Worm (Caenorhabditis elegans) whole organism, L3 larva: ENCODE data around the gene dgn-2.

ENCODE experiments used
- R02D3.7 ChIP-seq: fragments of 150-350 bp; optimal IDR thresholded peaks from 2 replicates; lab custom pipeline; 2014; ENCODE audit warnings: missing biosample characterization, missing genetic modification characterization
- ZK546.5 ChIP-seq: sonication (generic microtip); optimal IDR thresholded peaks from 2 replicates; lab custom pipeline; 2017; ENCODE audit warnings: missing biosample characterization, missing genetic modification characterization
- aly-2 ChIP-seq: fragments of 150-350 bp; optimal IDR thresholded peaks from 2 replicates; lab custom pipeline; 2014; ENCODE audit warnings: missing biosample characterization, missing genetic modification characterization
- ama-1 ChIP-seq: fragments of 150-350 bp; optimal IDR thresholded peaks from 2 replicates; lab custom pipeline; 2018
- ceh-16 ChIP-seq: sonication (generic microtip); optimal IDR thresholded peaks from 2 replicates; lab custom pipeline; 2017; ENCODE audit warnings: missing biosample characterization, missing genetic modification characterization
- ceh-28 ChIP-seq: fragments of 150-350 bp; optimal IDR thresholded peaks from 2 replicates; lab custom pipeline; 2014; ENCODE audit warnings: missing biosample characterization, missing genetic modification reagents, missing genetic modification characterization
- ceh-82 ChIP-seq: fragments of 150-350 bp; optimal IDR thresholded peaks from 2 replicates; lab custom pipeline; 2014; ENCODE audit warnings: missing biosample characterization, missing genetic modification characterization
- ceh-9 ChIP-seq: sonication (generic microtip); optimal IDR thresholded peaks from 2 replicates; lab custom pipeline; 2018; ENCODE audit warnings: missing biosample characterization, missing genetic modification characterization
- daf-12 ChIP-seq: fragments of 150-350 bp; optimal IDR thresholded peaks from 2 replicates; lab custom pipeline; 2014; ENCODE audit warnings: missing biosample characterization, missing genetic modification reagents, missing genetic modification characterization
- egl-27 ChIP-seq: sonication (generic microtip); optimal IDR thresholded peaks from 4 replicates; lab custom pipeline; 2017; ENCODE audit warnings: missing biosample characterization, missing genetic modification reagents, missing genetic modification characterization
- egl-5 ChIP-seq: fragments of 150-350 bp; optimal IDR thresholded peaks from 2 replicates; lab custom pipeline; 2017; ENCODE audit warnings: missing biosample characterization, missing genetic modification reagents, missing genetic modification characterization, inconsistent platforms
- elt-1 ChIP-seq: fragments of 150-350 bp; optimal IDR thresholded peaks from 2 replicates; lab custom pipeline; 2014; ENCODE audit warnings: missing biosample characterization, missing genetic modification characterization
- elt-2 ChIP-seq: sonication (generic microtip); optimal IDR thresholded peaks from 2 replicates; lab custom pipeline; 2016; ENCODE audit warnings: missing genetic modification reagents, mild to moderate bottlenecking, missing genetic modification characterization, missing compliant biosample characterization
- elt-3 ChIP-seq, 3 experiments: fragments of 150-350 bp in 1 of 3; sonication (generic microtip) in 2 of 3; optimal IDR thresholded peaks; 2 replicates in 2 of 3; 4 replicates in 1 of 3; lab custom pipeline; 2014 to 2017; ENCODE audit warnings: missing biosample characterization in 3 of 3, missing genetic modification characterization in 3 of 3
- eor-1 ChIP-seq, 2 experiments: fragments of 150-350 bp; optimal IDR thresholded peaks; 2 replicates each; lab custom pipeline; 2014 to 2018; ENCODE audit warnings: missing biosample characterization in 2 of 2, missing genetic modification characterization in 2 of 2
- fkh-10 ChIP-seq: sonication (generic microtip); optimal IDR thresholded peaks from 2 replicates; lab custom pipeline; 2017; ENCODE audit warnings: missing biosample characterization, missing genetic modification reagents, missing genetic modification characterization
- fkh-2 ChIP-seq: fragments of 150-350 bp; optimal IDR thresholded peaks from 2 replicates; lab custom pipeline; 2014; ENCODE audit warnings: missing biosample characterization, missing genetic modification reagents, missing genetic modification characterization
- fos-1 ChIP-seq: fragments of 150-350 bp; optimal IDR thresholded peaks from 2 replicates; lab custom pipeline; 2014; ENCODE audit warnings: missing biosample characterization, missing genetic modification characterization
- hmg-11 ChIP-seq: sonication (generic microtip); optimal IDR thresholded peaks from 2 replicates; lab custom pipeline; 2016; ENCODE audit warnings: missing genetic modification characterization, missing compliant biosample characterization
- jun-1 ChIP-seq: fragments of 150-350 bp; optimal IDR thresholded peaks from 2 replicates; lab custom pipeline; 2014; ENCODE audit warnings: missing biosample characterization, missing genetic modification reagents, missing genetic modification characterization
- lin-15B ChIP-seq: fragments of 150-350 bp; optimal IDR thresholded peaks from 2 replicates; lab custom pipeline; 2014; ENCODE audit warnings: missing biosample characterization, missing genetic modification characterization
- lin-39 ChIP-seq: fragments of 150-350 bp; optimal IDR thresholded peaks from 2 replicates; lab custom pipeline; 2018; ENCODE audit warnings: missing biosample characterization, missing genetic modification reagents, missing genetic modification characterization
- lsy-12 ChIP-seq: sonication (generic microtip); optimal IDR thresholded peaks from 2 replicates; lab custom pipeline; 2016; ENCODE audit warnings: mild to moderate bottlenecking, missing genetic modification characterization, missing compliant biosample characterization
- mdl-1 ChIP-seq: fragments of 150-350 bp; optimal IDR thresholded peaks from 2 replicates; lab custom pipeline; 2014; ENCODE audit warnings: missing biosample characterization, missing genetic modification characterization
- mml-1 ChIP-seq: fragments of 150-350 bp; sonication (generic microtip); optimal IDR thresholded peaks from 3 replicates; lab custom pipeline; 2014; ENCODE audit warnings: missing biosample characterization, missing genetic modification characterization
- nfya-1 ChIP-seq: sonication (generic microtip); optimal IDR thresholded peaks from 2 replicates; lab custom pipeline; 2017; ENCODE audit warnings: missing genetic modification characterization, mild to moderate bottlenecking, missing compliant biosample characterization, antibody characterized with exemption, moderate library complexity; ENCODE audit not compliant: insufficient read depth
- nhr-11 ChIP-seq: fragments of 150-350 bp; optimal IDR thresholded peaks from 2 replicates; lab custom pipeline; 2014; ENCODE audit warnings: missing biosample characterization, missing genetic modification characterization
- nhr-12 ChIP-seq: fragments of 150-350 bp; optimal IDR thresholded peaks from 2 replicates; lab custom pipeline; 2014; ENCODE audit warnings: missing biosample characterization, missing genetic modification characterization
- nhr-23 ChIP-seq: fragments of 150-350 bp; optimal IDR thresholded peaks from 2 replicates; lab custom pipeline; 2014; ENCODE audit warnings: missing biosample characterization, missing genetic modification reagents, missing genetic modification characterization
- nhr-237 ChIP-seq: fragments of 150-350 bp; optimal IDR thresholded peaks from 2 replicates; lab custom pipeline; 2014; ENCODE audit warnings: missing biosample characterization, missing genetic modification characterization
- nhr-25 ChIP-seq: sonication (generic microtip); optimal IDR thresholded peaks from 2 replicates; lab custom pipeline; 2017; ENCODE audit warnings: missing biosample characterization, missing genetic modification characterization
- nhr-28 ChIP-seq: fragments of 150-350 bp; optimal IDR thresholded peaks from 2 replicates; lab custom pipeline; 2014; ENCODE audit warnings: missing biosample characterization, missing genetic modification characterization
- nhr-43 ChIP-seq: sonication (generic microtip); optimal IDR thresholded peaks from 2 replicates; lab custom pipeline; 2016; ENCODE audit warnings: mild to moderate bottlenecking, missing genetic modification characterization, missing compliant biosample characterization; ENCODE audit not compliant: poor library complexity, severe bottlenecking
- nhr-67 ChIP-seq: fragments of 150-350 bp; optimal IDR thresholded peaks from 2 replicates; lab custom pipeline; 2014; ENCODE audit warnings: missing biosample characterization, missing genetic modification characterization
- nhr-76 ChIP-seq: fragments of 150-350 bp; sonication (generic microtip); optimal IDR thresholded peaks from 5 replicates; lab custom pipeline; 2014; ENCODE audit warnings: missing biosample characterization, missing genetic modification characterization
- nhr-77 ChIP-seq: fragments of 150-350 bp; optimal IDR thresholded peaks from 2 replicates; lab custom pipeline; 2014; ENCODE audit warnings: missing biosample characterization, missing genetic modification characterization
- pha-4 ChIP-seq: fragments of 150-350 bp; optimal IDR thresholded peaks from 2 replicates; lab custom pipeline; 2014; ENCODE audit warnings: missing biosample characterization, missing genetic modification reagents, missing genetic modification characterization
- pqm-1 ChIP-seq: fragments of 150-350 bp; optimal IDR thresholded peaks from 2 replicates; lab custom pipeline; 2017; ENCODE audit warnings: missing biosample characterization, missing genetic modification characterization, inconsistent platforms
- sea-2 ChIP-seq: fragments of 150-350 bp; sonication (generic microtip); optimal IDR thresholded peaks from 4 replicates; lab custom pipeline; 2014; ENCODE audit warnings: missing biosample characterization, missing genetic modification reagents, missing genetic modification characterization
- skn-1 ChIP-seq: fragments of 150-350 bp; optimal IDR thresholded peaks from 2 replicates; lab custom pipeline; 2014; ENCODE audit warnings: missing biosample characterization, missing genetic modification characterization
- snpc-4 ChIP-seq: fragments of 150-350 bp; optimal IDR thresholded peaks from 2 replicates; lab custom pipeline; 2014; ENCODE audit warnings: missing biosample characterization, missing genetic modification characterization
- tbx-2 ChIP-seq: sonication (generic microtip); optimal IDR thresholded peaks from 2 replicates; lab custom pipeline; 2016; ENCODE audit warnings: mild to moderate bottlenecking, missing genetic modification characterization, missing compliant biosample characterization
- unc-39 ChIP-seq: sonication (generic microtip); optimal IDR thresholded peaks from 4 replicates; lab custom pipeline; 2017; ENCODE audit warnings: missing biosample characterization, missing genetic modification characterization
- unc-62 ChIP-seq: fragments of 150-350 bp; sonication (generic microtip); optimal IDR thresholded peaks from 4 replicates; lab custom pipeline; 2014; ENCODE audit warnings: missing biosample characterization, missing genetic modification reagents, missing genetic modification characterization
- zag-1 ChIP-seq: fragments of 150-350 bp; optimal IDR thresholded peaks from 2 replicates; lab custom pipeline; 2014; ENCODE audit warnings: missing biosample characterization, missing genetic modification characterization
- ztf-11 ChIP-seq: fragments of 150-350 bp; optimal IDR thresholded peaks from 2 replicates; lab custom pipeline; 2014; ENCODE audit warnings: missing biosample characterization, missing genetic modification characterization
- ztf-4 ChIP-seq: fragments of 150-350 bp; optimal IDR thresholded peaks from 2 replicates; lab custom pipeline; 2014; ENCODE audit warnings: missing biosample characterization, missing genetic modification characterization

Gene dgn-2

ce11 chrX:1393891-1394290 is 26.6 kb upstream of the dgn-2 start, which contains the start of gene F56C3.9:
TSS of gene F56C3.9 (minus strand) at chrX:1393991.
- no peak for TF ChIP-seq jun-1
- no peak for TF ChIP-seq lin-39
- TF ChIP-seq nhr-77 (tag; lab: Kevin White, UChicago) = no peak
- no peak for TF ChIP-seq elt-2
- TF ChIP-seq ceh-9 (tag; lab: Kevin White, UChicago) = no peak
- TF ChIP-seq ZK546.5 (tag; lab: Kevin White, UChicago) = no peak
- no peak for TF ChIP-seq egl-5 (tag; lab: Kevin White, UChicago)
- no peak for TF ChIP-seq unc-62 (GFP tag; lab: Kevin White, UChicago)
- no peak for TF ChIP-seq hmg-11
- TF ChIP-seq ama-1 (lab: Kevin White, UChicago) = no peak
- TF ChIP-seq pqm-1 = no peak
- no peak for TF ChIP-seq daf-12 (tag; lab: Kevin White, UChicago)
- no peak for TF ChIP-seq elt-1 (tag; lab: Kevin White, UChicago)

- TF ChIP-seq unc-39 (tag; lab: Kevin White, UChicago) (peak; percentile 11), nhr-76 (tag; lab: Kevin White, UChicago) (peak; percentile 85), nhr-67 (tag; lab: Kevin White, UChicago) (no peak), elt-2 (peak; percentile 70), jun-1 (peak; percentile 98), mml-1 (tag; lab: Kevin White, UChicago) (no peak), aly-2 (peak; percentile 57), lin-15B (tag; lab: Kevin White, UChicago) (peak; percentile 33), ama-1 (lab: Kevin White, UChicago) (no peak), ceh-82 (tag; lab: Kevin White, UChicago) (peak; percentile 93), snpc-4 (tag; lab: Kevin White, UChicago) (peak; percentile 86), nfya-1 (tag; lab: Kevin White, UChicago) (peak; percentile 70), zag-1 (tag; lab: Kevin White, UChicago) (no peak), nhr-23 (peak; percentile 94), skn-1 (tag; lab: Kevin White, UChicago) (peak; percentile 92), eor-1 (tag; optimal IDR thresholded peaks at IDR 0.05; lab: Kevin White, UChicago) (no peak), elt-3 (tag; optimal IDR thresholded peaks at IDR 0.05; lab: Kevin White, UChicago) (peak in 1 of 3 experiments; percentile 94), nhr-25 (tag; lab: Kevin White, UChicago) (peak; percentile 79), elt-1 (tag; lab: Kevin White, UChicago) (no peak), pqm-1 (peak; percentile 39), R02D3.7 (peak; percentile 83), nhr-43 (peak; percentile 98), fkh-2 (tag; lab: Kevin White, UChicago) (peak; percentile 31), fos-1 (peak; percentile 74), ztf-11 (tag; lab: Kevin White, UChicago) (peak; percentile 30), egl-5 (tag; lab: Kevin White, UChicago) (peak; percentile 46), unc-62 (GFP tag; lab: Kevin White, UChicago) (peak; percentile 66), ztf-4 (tag; lab: Kevin White, UChicago) (no peak), daf-12 (tag; lab: Kevin White, UChicago) (peak; percentile 1), ceh-9 (tag; lab: Kevin White, UChicago) (no peak), mdl-1 (tag; lab: Kevin White, UChicago) (peak; percentile 34), lsy-12 (tag; lab: Kevin White, UChicago) (peak; percentile 81), egl-27 (tag; lab: Kevin White, UChicago) (peak; percentile 71), fkh-10 (GFP tag; lab: Kevin White, UChicago) (peak; percentile 81), tbx-2 (peak; percentile 97), nhr-77 (tag; lab: Kevin White, UChicago) (peak; percentile 92), ZK546.5 (tag; lab: Kevin White, UChicago) (no peak), nhr-28 (tag; lab: Kevin White, UChicago) (peak; percentile 70), sea-2 (GFP tag; lab: Kevin White, UChicago) (no peak), nhr-12 (no peak), pha-4 (tag; lab: Kevin White, UChicago) (peak; percentile 66), nhr-237 (peak; percentile 52), ceh-28 (tag; lab: Kevin White, UChicago) (peak; percentile 96), hmg-11 (peak; percentile 83), ceh-16 (no peak), lin-39 (peak; percentile 12), nhr-11 (tag; lab: Kevin White, UChicago) (peak; percentile 88)
Measured at ce11 chrX:1389382-1389983, 22.2 kb upstream of the dgn-2 start.
